Worm (Caenorhabditis elegans) whole organism, young adult: ENCODE measurements around the gene tre-4.

Experiments used
- B0019.2 ChIP-seq: fragments of 200-800 bp; sonication (Bioruptor generic); conservative IDR thresholded peaks from 2 replicates; pipeline ENCODE4 v1.3.6; 2022; ENCODE audit warnings: missing genetic modification reagents, missing genetic modification characterization, missing compliant biosample characterization
- B0035.1 ChIP-seq: sonication (generic microtip); optimal IDR thresholded peaks from 2 replicates; lab custom pipeline; 2016; ENCODE audit warnings: missing genetic modification characterization, mild to moderate bottlenecking, missing compliant biosample characterization, missing genotype, missing genetic modification reagents
- C17E4.6 ChIP-seq: fragments of 200-800 bp; sonication (Bioruptor generic); IDR thresholded peaks from 2 replicates; pipeline ENCODE4 v1.3.6; 2022; ENCODE audit warnings: missing genetic modification reagents, missing genetic modification characterization, missing compliant biosample characterization
- F23B12.7 ChIP-seq: sonication (generic microtip); optimal IDR thresholded peaks from 2 replicates; lab custom pipeline; 2017; ENCODE audit warnings: missing genetic modification characterization, mild to moderate bottlenecking, missing compliant biosample characterization, antibody characterized with exemption, moderate library complexity; ENCODE audit not compliant: insufficient read depth
- F55B11.4 ChIP-seq: sonication (generic microtip); optimal IDR thresholded peaks from 2 replicates; lab custom pipeline; 2016; ENCODE audit warnings: missing compliant biosample characterization, missing genetic modification characterization, borderline replicate concordance; ENCODE audit not compliant: insufficient read depth
- T07F8.4 ChIP-seq: sonication (generic microtip); optimal IDR thresholded peaks from 2 replicates; lab custom pipeline; 2016; ENCODE audit warnings: mild to moderate bottlenecking, missing genetic modification characterization, moderate library complexity, missing compliant biosample characterization
- Y53G8AR.9 ChIP-seq: fragments of 200-800 bp; sonication (Bioruptor generic); conservative IDR thresholded peaks from 2 replicates; pipeline ENCODE4 v1.3.6; 2022; ENCODE audit warnings: missing genetic modification reagents, missing genetic modification characterization, missing compliant biosample characterization
- ZK185.1 ChIP-seq: sonication (generic microtip); optimal IDR thresholded peaks from 2 replicates; lab custom pipeline; 2016; ENCODE audit warnings: mild to moderate bottlenecking, missing genetic modification characterization, missing compliant biosample characterization; ENCODE audit not compliant: poor library complexity, severe bottlenecking
- akir-1 ChIP-seq: fragments of 200-800 bp; sonication (Bioruptor generic); optimal IDR thresholded peaks from 2 replicates; lab custom pipeline; 2018; ENCODE audit warnings: mild to moderate bottlenecking, missing genetic modification characterization, moderate library complexity, missing compliant biosample characterization
- atf-7 ChIP-seq: sonication (generic microtip); optimal IDR thresholded peaks from 2 replicates; lab custom pipeline; 2017; ENCODE audit warnings: mild to moderate bottlenecking, missing genetic modification characterization, missing compliant biosample characterization
- athp-1 ChIP-seq: sonication (generic microtip); optimal IDR thresholded peaks from 2 replicates; lab custom pipeline; 2017; ENCODE audit warnings: mild to moderate bottlenecking, missing genetic modification characterization, missing compliant biosample characterization
- bed-2 ChIP-seq: fragments of 200-800 bp; sonication (Bioruptor generic); IDR thresholded peaks from 2 replicates; pipeline ENCODE4 v1.3.6; 2022; ENCODE audit warnings: missing genetic modification reagents, missing genetic modification characterization, missing compliant biosample characterization
- ccch-3 ChIP-seq: fragments of 200-800 bp; sonication (Bioruptor generic); optimal IDR thresholded peaks from 2 replicates; lab custom pipeline; 2018; ENCODE audit warnings: mild to moderate bottlenecking, missing genetic modification characterization, missing compliant biosample characterization
- cebp-2 ChIP-seq: fragments of 200-800 bp; sonication (Bioruptor generic); IDR thresholded peaks from 2 replicates; pipeline ENCODE4 v1.3.6; 2022; ENCODE audit warnings: missing genetic modification characterization, missing compliant biosample characterization
- ceh-100 ChIP-seq: fragments of 200-800 bp; sonication (Bioruptor generic); IDR thresholded peaks from 2 replicates; pipeline ENCODE4 v1.3.6; 2022; ENCODE audit warnings: missing genetic modification reagents, missing genetic modification characterization, missing compliant biosample characterization
- ceh-40 ChIP-seq: fragments of 200-800 bp; sonication (Bioruptor generic); IDR thresholded peaks from 2 replicates; pipeline ENCODE4 v1.3.6; 2022; ENCODE audit warnings: missing genetic modification characterization, missing compliant biosample characterization
- chd-7 ChIP-seq: sonication (generic microtip); optimal IDR thresholded peaks from 2 replicates; lab custom pipeline; 2016; ENCODE audit warnings: mild to moderate bottlenecking, missing genetic modification characterization, moderate library complexity, missing compliant biosample characterization
- dox-1 ChIP-seq: fragments of 200-800 bp; sonication (Bioruptor generic); IDR thresholded peaks from 2 replicates; pipeline ENCODE4 v1.3.6; 2022; ENCODE audit warnings: missing genetic modification reagents, missing genetic modification characterization, missing compliant biosample characterization
- egrh-3 ChIP-seq: fragments of 200-800 bp; sonication (Bioruptor generic); IDR thresholded peaks from 2 replicates; pipeline ENCODE4 v1.3.6; 2022; ENCODE audit warnings: missing genetic modification reagents, missing genetic modification characterization, missing compliant biosample characterization
- ekl-4 ChIP-seq: fragments of 200-800 bp; sonication (Bioruptor generic); IDR thresholded peaks from 2 replicates; pipeline ENCODE4 v1.3.6; 2022; ENCODE audit warnings: missing genetic modification reagents, missing genetic modification characterization, missing compliant biosample characterization
- hlh-12 ChIP-seq: sonication (generic microtip); optimal IDR thresholded peaks from 2 replicates; lab custom pipeline; 2016; ENCODE audit warnings: missing genetic modification characterization, missing compliant biosample characterization
- hmg-1.2 ChIP-seq: fragments of 200-800 bp; sonication (Bioruptor generic); IDR thresholded peaks from 2 replicates; pipeline ENCODE4 v1.3.6; 2022; ENCODE audit warnings: missing genetic modification reagents, missing genetic modification characterization, missing compliant biosample characterization
- hmg-20 ChIP-seq: fragments of 200-800 bp; sonication (Bioruptor generic); IDR thresholded peaks from 2 replicates; pipeline ENCODE4 v1.3.6; 2022; ENCODE audit warnings: missing genetic modification reagents, missing genetic modification characterization, missing compliant biosample characterization
- let-526 ChIP-seq: fragments of 200-800 bp; sonication (Bioruptor generic); IDR thresholded peaks from 2 replicates; pipeline ENCODE4 v1.3.6; 2022; ENCODE audit warnings: missing genetic modification reagents, missing genetic modification characterization, missing compliant biosample characterization
- let-607 ChIP-seq, 2 experiments: fragments of 200-800 bp in 1 of 2; sonication (Bioruptor generic) in 1 of 2; sonication (generic microtip) in 1 of 2; optimal IDR thresholded peaks; 2 replicates each; lab custom pipeline; 2016 to 2018; ENCODE audit warnings: mild to moderate bottlenecking in 2 of 2, missing compliant biosample characterization in 2 of 2, missing genetic modification characterization in 2 of 2, moderate library complexity in 2 of 2, missing genotype in 1 of 2
- lin-35 ChIP-seq, 3 experiments: fragments of 150-350 bp in 2 of 3; sonication (generic microtip) in 1 of 3; optimal IDR thresholded peaks; 2 replicates each; lab custom pipeline; 2014 to 2018; ENCODE audit warnings: missing biosample characterization in 3 of 3, missing genetic modification characterization in 3 of 3, missing genetic modification reagents in 3 of 3
- lir-1 ChIP-seq: fragments of 200-800 bp; sonication (Bioruptor generic); conservative IDR thresholded peaks from 2 replicates; pipeline ENCODE4 v1.3.6; 2022; ENCODE audit warnings: missing genetic modification reagents, missing genetic modification characterization, missing compliant biosample characterization
- madf-10 ChIP-seq: sonication (generic microtip); optimal IDR thresholded peaks from 2 replicates; lab custom pipeline; 2016; ENCODE audit warnings: mild to moderate bottlenecking, missing genetic modification characterization, missing compliant biosample characterization
- mes-4 ChIP-seq: sonication (generic microtip); optimal IDR thresholded peaks from 2 replicates; lab custom pipeline; 2016; ENCODE audit warnings: missing genotype, missing genetic modification characterization, missing compliant biosample characterization
- mxl-1 ChIP-seq: sonication (generic microtip); optimal IDR thresholded peaks from 2 replicates; lab custom pipeline; 2016; ENCODE audit warnings: missing genetic modification characterization, missing compliant biosample characterization
- nfya-1 ChIP-seq: sonication (generic microtip); optimal IDR thresholded peaks from 2 replicates; lab custom pipeline; 2017; ENCODE audit warnings: antibody characterized with exemption, missing compliant biosample characterization, missing genetic modification characterization, borderline replicate concordance; ENCODE audit not compliant: insufficient read depth
- nhr-179 ChIP-seq: sonication (generic microtip); optimal IDR thresholded peaks from 2 replicates; lab custom pipeline; 2016; ENCODE audit warnings: mild to moderate bottlenecking, missing genetic modification characterization, missing compliant biosample characterization
- rcor-1 ChIP-seq: fragments of 200-800 bp; sonication (Bioruptor generic); IDR thresholded peaks from 2 replicates; pipeline ENCODE4 v1.3.6; 2022; ENCODE audit warnings: missing genetic modification reagents, missing genetic modification characterization, missing compliant biosample characterization
- rec-8 ChIP-seq, 2 experiments: sonication (generic microtip); optimal IDR thresholded peaks; 2 replicates each; lab custom pipeline; 2016; ENCODE audit warnings: mild to moderate bottlenecking in 2 of 2, missing genetic modification characterization in 2 of 2, missing genetic modification reagents in 2 of 2, missing genotype in 2 of 2, missing biosample characterization in 1 of 2, missing compliant biosample characterization in 1 of 2, moderate library complexity in 1 of 2
- rpc-1 ChIP-seq, 2 experiments: fragments of 150-350 bp in 1 of 2; sonication (generic microtip) in 1 of 2; optimal IDR thresholded peaks; 2 replicates each; lab custom pipeline; 2014 to 2018; ENCODE audit warnings: missing biosample characterization in 1 of 2, missing genetic modification characterization in 1 of 2, missing genetic modification reagents in 1 of 2, missing genotype in 1 of 2
- sdz-38 ChIP-seq: sonication (generic microtip); optimal IDR thresholded peaks from 2 replicates; lab custom pipeline; 2016; ENCODE audit warnings: missing genotype, missing genetic modification characterization, missing compliant biosample characterization
- snpc-1.1 ChIP-seq: sonication (generic microtip); optimal IDR thresholded peaks from 2 replicates; lab custom pipeline; 2017; ENCODE audit warnings: missing genetic modification characterization, mild to moderate bottlenecking, missing compliant biosample characterization, antibody characterized with exemption, moderate library complexity, missing genotype, missing genetic modification reagents; ENCODE audit not compliant: insufficient read depth
- snpc-1.3 ChIP-seq: sonication (generic microtip); optimal IDR thresholded peaks from 2 replicates; lab custom pipeline; 2017; ENCODE audit warnings: missing genetic modification characterization, mild to moderate bottlenecking, missing compliant biosample characterization, antibody characterized with exemption, moderate library complexity, missing genotype, missing genetic modification reagents; ENCODE audit not compliant: insufficient read depth
- snpc-4 ChIP-seq, 5 experiments: fragments of 150-350 bp in 1 of 5; sonication (generic microtip) in 4 of 5; optimal IDR thresholded peaks; 2 replicates each; lab custom pipeline; 2014 to 2018; ENCODE audit warnings: missing genetic modification characterization in 5 of 5, missing biosample characterization in 3 of 5, antibody characterized with exemption in 2 of 5, mild to moderate bottlenecking in 2 of 5, missing compliant biosample characterization in 2 of 5, missing genotype in 2 of 5, moderate library complexity in 2 of 5, missing genetic modification reagents in 1 of 5
- somi-1 ChIP-seq: fragments of 200-800 bp; sonication (Bioruptor generic); optimal IDR thresholded peaks from 2 replicates; lab custom pipeline; 2018; ENCODE audit warnings: mild to moderate bottlenecking, missing genetic modification characterization, missing compliant biosample characterization
- xnd-1 ChIP-seq: sonication (generic microtip); optimal IDR thresholded peaks from 2 replicates; lab custom pipeline; 2016; ENCODE audit warnings: missing genotype, missing genetic modification reagents, missing genetic modification characterization, missing compliant biosample characterization
- zfh-2 ChIP-seq: fragments of 200-800 bp; sonication (Bioruptor generic); conservative IDR thresholded peaks from 2 replicates; pipeline ENCODE4 v1.3.6; 2022; ENCODE audit warnings: missing genetic modification reagents, missing genetic modification characterization, missing compliant biosample characterization
- zim-3 ChIP-seq: sonication (generic microtip); optimal IDR thresholded peaks from 2 replicates; lab custom pipeline; 2017; ENCODE audit warnings: mild to moderate bottlenecking, missing genetic modification characterization, moderate library complexity, missing compliant biosample characterization
- ztf-18 ChIP-seq: sonication (generic microtip); optimal IDR thresholded peaks from 2 replicates; lab custom pipeline; 2016; ENCODE audit warnings: missing genotype, mild to moderate bottlenecking, missing genetic modification characterization, missing compliant biosample characterization
- ztf-25 ChIP-seq: fragments of 200-800 bp; sonication (Bioruptor generic); IDR thresholded peaks from 2 replicates; pipeline ENCODE4 v1.3.6; 2022; ENCODE audit warnings: missing genetic modification reagents, missing genetic modification characterization, missing compliant biosample characterization
- ztf-6 ChIP-seq: fragments of 200-800 bp; sonication (Bioruptor generic); IDR thresholded peaks from 2 replicates; pipeline ENCODE4 v1.3.6; 2022; ENCODE audit warnings: missing genetic modification reagents, missing genetic modification characterization, missing compliant biosample characterization

Gene tre-4

DNA sequence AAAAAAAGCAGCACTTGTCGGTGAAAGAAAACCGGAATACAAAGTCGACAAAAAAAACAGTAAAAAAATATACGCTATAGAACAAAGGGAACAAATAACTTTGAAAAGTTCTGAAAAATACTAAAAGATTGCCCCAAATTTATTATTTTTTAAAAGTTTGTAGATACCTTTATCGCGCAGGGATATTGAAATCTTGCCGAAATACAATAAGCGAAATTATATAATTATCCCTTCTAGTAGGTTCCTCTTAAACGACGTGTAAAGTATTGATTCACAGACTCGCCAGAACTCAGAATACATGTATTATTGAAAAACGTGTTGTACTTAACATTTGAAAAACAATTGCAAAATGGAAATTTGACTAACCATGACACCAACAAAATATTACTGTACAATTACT lies 42.4 kb downstream of the tre-4 start (continued):
- TF ChIP-seq ztf-6: no peak
- no peak for TF ChIP-seq ceh-40 (GFP tag; lab: Robert Waterston, UW)
- peak; percentile 38 for TF ChIP-seq akir-1 (GFP tag; lab: Kevin White, UChicago)
- TF ChIP-seq nhr-179 (tag; lab: Kevin White, UChicago): no peak
- TF ChIP-seq rpc-1 (optimal IDR thresholded peaks at IDR 0.05; lab: Kevin White, UChicago): no peak
- TF ChIP-seq rpc-1 (tag; optimal IDR thresholded peaks at IDR 0.05; lab: Kevin White, UChicago): no peak
- TF ChIP-seq hmg-20 (GFP tag; lab: Robert Waterston, UW): peak; percentile 71; the same call in 1 of the 2 replicates
- TF ChIP-seq ekl-4: peak; percentile 42; the same call in 1 of the 2 replicates
- peak in 1 of 2 experiments; percentile 71 for TF ChIP-seq let-607 (tag; optimal IDR thresholded peaks at IDR 0.05; lab: Kevin White, UChicago)
- no peak for TF ChIP-seq snpc-4 (GFP tag; optimal IDR thresholded peaks at IDR 0.05; lab: Kevin White, UChicago)
- peak in 3 of 4 experiments; percentile 52 to 64 (median 63) for TF ChIP-seq snpc-4 (tag; optimal IDR thresholded peaks at IDR 0.05; lab: Kevin White, UChicago)
- peak; percentile 67 for TF ChIP-seq B0035.1 (tag; lab: Kevin White, UChicago)
- no peak for TF ChIP-seq let-526
- peak; percentile 76 for TF ChIP-seq F23B12.7 (tag; lab: Kevin White, UChicago)
- no peak for TF ChIP-seq bed-2
- TF ChIP-seq mxl-1 (tag; lab: Kevin White, UChicago): no peak
- no peak for TF ChIP-seq mes-4
- 0 out of 2 replicates have a peak, but pooled peaks have one; percentile 53 for TF ChIP-seq cebp-2 (GFP tag; lab: Robert Waterston, UW)
- 0 out of 2 replicates have a peak, but pooled peaks have one; percentile 11 for TF ChIP-seq ceh-100 (GFP tag; lab: Robert Waterston, UW)
- peak; percentile 78 for TF ChIP-seq rcor-1 (GFP tag; lab: Robert Waterston, UW)
- peak; percentile 92 for TF ChIP-seq ZK185.1
- TF ChIP-seq lin-35 (GFP tag; optimal IDR thresholded peaks at IDR 0.05; lab: Kevin White, UChicago): peak in 2 of 3 experiments; percentile 24 to 89
- peak; percentile 52; the same call in 1 of the 2 replicates for TF ChIP-seq Y53G8AR.9 (GFP tag; lab: Robert Waterston, UW)
- peak; percentile 14 for TF ChIP-seq T07F8.4 (tag; lab: Kevin White, UChicago)
- TF ChIP-seq hmg-1.2 (GFP tag; lab: Robert Waterston, UW): peak; percentile 60
- no peak for TF ChIP-seq egrh-3 (GFP tag; lab: Robert Waterston, UW)
- TF ChIP-seq madf-10 (tag; lab: Kevin White, UChicago): peak; percentile 72
- TF ChIP-seq snpc-1.3 (tag; lab: Kevin White, UChicago): no peak
- no peak for TF ChIP-seq lir-1 (GFP tag; lab: Robert Waterston, UW)
- no peak for TF ChIP-seq zfh-2 (GFP tag; lab: Robert Waterston, UW)
- no peak for TF ChIP-seq sdz-38
- TF ChIP-seq rec-8 (tag; optimal IDR thresholded peaks at IDR 0.05; lab: Kevin White, UChicago): no peak
- peak; percentile 66 for TF ChIP-seq atf-7
- no peak for TF ChIP-seq xnd-1
- no peak for TF ChIP-seq nfya-1 (tag; lab: Kevin White, UChicago)
- no peak for TF ChIP-seq F55B11.4
- TF ChIP-seq ztf-25: no peak
- TF ChIP-seq snpc-1.1 (tag; lab: Kevin White, UChicago): no peak
- TF ChIP-seq hlh-12 (tag; lab: Kevin White, UChicago): no peak
- no peak for TF ChIP-seq chd-7 (tag; lab: Kevin White, UChicago)
- peak; percentile 71 for TF ChIP-seq somi-1
- no peak for TF ChIP-seq ccch-3
- TF ChIP-seq C17E4.6 (GFP tag; lab: Robert Waterston, UW): no peak
- peak; percentile 70 for TF ChIP-seq dox-1 (GFP tag; lab: Robert Waterston, UW)
- no peak for TF ChIP-seq B0019.2 (GFP tag; lab: Robert Waterston, UW)
- no peak for TF ChIP-seq zim-3 (tag; lab: Kevin White, UChicago)
- TF ChIP-seq ztf-18 (tag; lab: Kevin White, UChicago): no peak
- TF ChIP-seq athp-1: no peak
